Worm (Caenorhabditis elegans): ENCODE data around the gene par-1.

par-1 gene

ce11 chrV:14127834-14128233 lies 17.3 kb downstream of the par-1 start:
- TF ChIP-seq unc-42 (tag; optimal IDR thresholded peaks at IDR 0.05) = peak; percentile 69
- TF ChIP-seq T23F11.4 (GFP tag; optimal IDR thresholded peaks at IDR 0.05) = no peak

- no peak for TF ChIP-seq nhr-11 (tag; optimal IDR thresholded peaks at IDR 0.05)
- TF ChIP-seq unc-42 (tag; optimal IDR thresholded peaks at IDR 0.05) = peak; percentile 77
- TF ChIP-seq npax-4 (tag; optimal IDR thresholded peaks at IDR 0.05) = no peak
- no peak for TF ChIP-seq eyg-1 (tag; optimal IDR thresholded peaks at IDR 0.05)
- TF ChIP-seq hlh-6 (tag; optimal IDR thresholded peaks at IDR 0.05) = peak; percentile 9
- TF ChIP-seq ama-1 (optimal IDR thresholded peaks at IDR 0.05) = no peak
- TF ChIP-seq pat-9 (tag; optimal IDR thresholded peaks at IDR 0.05) = no peak
- TF ChIP-seq ceh-2 (tag; optimal IDR thresholded peaks at IDR 0.05) = no peak
- TF ChIP-seq nfya-1 (tag; optimal IDR thresholded peaks at IDR 0.05) = no peak
- no peak for TF ChIP-seq elt-2 (tag; optimal IDR thresholded peaks at IDR 0.05)
- no peak for TF ChIP-seq ceh-9 (tag; optimal IDR thresholded peaks at IDR 0.05)
- no peak for TF ChIP-seq odd-2 (tag; optimal IDR thresholded peaks at IDR 0.05)
- TF ChIP-seq ceh-45 (GFP tag; IDR thresholded peaks at IDR 0.05) = no peak
- no peak for TF ChIP-seq sox-4 (tag; optimal IDR thresholded peaks at IDR 0.05)
- TF ChIP-seq C38D4.7 (GFP tag; optimal IDR thresholded peaks at IDR 0.05) = no peak
- no peak for TF ChIP-seq C08G9.2 (tag; optimal IDR thresholded peaks at IDR 0.05)
- no peak for TF ChIP-seq ceh-19 (GFP tag; optimal IDR thresholded peaks at IDR 0.05)
These were observed 18.7 kb downstream of the par-1 start for ce11 chrV:14126341-14126924.

- no peak for TF ChIP-seq ceh-9 (tag; optimal IDR thresholded peaks at IDR 0.05)
- no peak for TF ChIP-seq ceh-31 (tag; optimal IDR thresholded peaks at IDR 0.05)
- no peak for TF ChIP-seq ref-2 (tag; optimal IDR thresholded peaks at IDR 0.05)
- TF ChIP-seq hlh-13 (GFP tag; optimal IDR thresholded peaks at IDR 0.05) = no peak
- no peak for TF ChIP-seq pax-1 (tag; optimal IDR thresholded peaks at IDR 0.05)
- TF ChIP-seq tbx-2 (tag; optimal IDR thresholded peaks at IDR 0.05) = no peak
- no peak for TF ChIP-seq K09A11.1 (tag; optimal IDR thresholded peaks at IDR 0.05; ENCODE audit: insufficient read depth)
These were observed 22.0 kb downstream of the par-1 start for ce11 chrV:14123176-14123575.

- no peak for TF ChIP-seq odd-2 (tag; optimal IDR thresholded peaks at IDR 0.05)
- no peak for TF ChIP-seq ceh-6 (GFP tag; optimal IDR thresholded peaks at IDR 0.05)
- no peak for TF ChIP-seq sox-2 (GFP tag; IDR thresholded peaks at IDR 0.05)
- TF ChIP-seq unc-42 (tag; optimal IDR thresholded peaks at IDR 0.05) = no peak
- TF ChIP-seq ceh-31 (tag; optimal IDR thresholded peaks at IDR 0.05) = no peak
- no peak for TF ChIP-seq Y22D7AL.16 (tag; optimal IDR thresholded peaks at IDR 0.05)
- TF ChIP-seq ahr-1 (tag; optimal IDR thresholded peaks at IDR 0.05) = no peak
- TF ChIP-seq ceh-22 (tag; optimal IDR thresholded peaks at IDR 0.05) = no peak
- no peak for TF ChIP-seq fax-1 (tag; optimal IDR thresholded peaks at IDR 0.05)
- no peak for TF ChIP-seq nhr-232 (tag; optimal IDR thresholded peaks at IDR 0.05)
- TF ChIP-seq ceh-48 (tag; optimal IDR thresholded peaks at IDR 0.05) = no peak
- TF ChIP-seq nfya-1 (tag; optimal IDR thresholded peaks at IDR 0.05) = no peak
These were observed 24.5 kb downstream of the par-1 start for ce11 chrV:14120674-14121073.

ce11 chrV:14110042-14110441 lies 35.1 kb downstream of the par-1 start, which contains the start of gene H39E23.2:
Gene H39E23.2, plus strand, starts transcription at chrV:14110342.
- TF ChIP-seq pag-3 (tag; optimal IDR thresholded peaks at IDR 0.05; ENCODE audit: borderline replicate concordance) (no peak), zip-5 (tag; optimal IDR thresholded peaks at IDR 0.05) (no peak)
